Worm (Caenorhabditis elegans) whole organism, L2 larva: Measurements from ENCODE around the gene B0334.10.

Experiments
- R02D3.7 ChIP-seq: fragments of 150-350 bp; optimal IDR thresholded peaks from 2 replicates; lab custom pipeline; 2014; ENCODE audit warnings: missing biosample characterization, missing genetic modification characterization
- Y55F3AM.14 ChIP-seq: fragments of 200-800 bp; sonication (Bioruptor generic); optimal IDR thresholded peaks from 2 replicates; lab custom pipeline; 2018; ENCODE audit warnings: mild to moderate bottlenecking, missing genetic modification characterization, missing compliant biosample characterization
- alr-1 ChIP-seq: fragments of 150-350 bp; optimal IDR thresholded peaks from 2 replicates; lab custom pipeline; 2014; ENCODE audit warnings: missing biosample characterization, missing genetic modification characterization
- ama-1 ChIP-seq: fragments of 150-350 bp; optimal IDR thresholded peaks from 2 replicates; lab custom pipeline; 2018; ENCODE audit warnings: inconsistent platforms
- blmp-1 ChIP-seq: sonication (generic microtip); optimal IDR thresholded peaks from 2 replicates; lab custom pipeline; 2017; ENCODE audit warnings: missing genetic modification characterization, mild to moderate bottlenecking, missing compliant biosample characterization, antibody characterized with exemption, moderate library complexity; ENCODE audit not compliant: insufficient read depth
- ceh-82 ChIP-seq: fragments of 150-350 bp; optimal IDR thresholded peaks from 2 replicates; lab custom pipeline; 2014; ENCODE audit warnings: missing biosample characterization, missing genetic modification characterization
- crh-2 ChIP-seq: sonication (generic microtip); optimal IDR thresholded peaks from 2 replicates; lab custom pipeline; 2017; ENCODE audit warnings: missing biosample characterization, missing genetic modification characterization
- dmd-4 ChIP-seq: sonication (generic microtip); optimal IDR thresholded peaks from 2 replicates; lab custom pipeline; 2017; ENCODE audit warnings: missing biosample characterization, missing genetic modification characterization
- egl-27 ChIP-seq: sonication (generic microtip); optimal IDR thresholded peaks from 3 replicates; lab custom pipeline; 2017; ENCODE audit warnings: missing biosample characterization, missing genetic modification reagents, missing genetic modification characterization
- elt-1 ChIP-seq: fragments of 150-350 bp; optimal IDR thresholded peaks from 2 replicates; lab custom pipeline; 2014; ENCODE audit warnings: missing biosample characterization, missing genetic modification characterization
- elt-3 ChIP-seq: sonication (generic microtip); optimal IDR thresholded peaks from 2 replicates; lab custom pipeline; 2017; ENCODE audit warnings: missing biosample characterization, missing genetic modification characterization
- gmeb-1 ChIP-seq: fragments of 150-350 bp; optimal IDR thresholded peaks from 2 replicates; lab custom pipeline; 2014; ENCODE audit warnings: missing biosample characterization, missing genetic modification characterization
- lin-39 ChIP-seq: fragments of 150-350 bp; optimal IDR thresholded peaks from 2 replicates; lab custom pipeline; 2014; ENCODE audit warnings: missing biosample characterization, missing genetic modification reagents, missing genetic modification characterization
- lsy-2 ChIP-seq, 2 experiments: fragments of 150-350 bp in 1 of 2; sonication (generic microtip) in 1 of 2; optimal IDR thresholded peaks; 2 replicates each; lab custom pipeline; 2014 to 2017; ENCODE audit warnings: missing biosample characterization in 2 of 2, missing genetic modification characterization in 2 of 2
- mab-5 ChIP-seq: fragments of 150-350 bp; optimal IDR thresholded peaks from 2 replicates; lab custom pipeline; 2014; ENCODE audit warnings: missing biosample characterization, missing genetic modification characterization
- mdl-1 ChIP-seq, 2 experiments: fragments of 150-350 bp in 1 of 2; sonication (generic microtip) in 1 of 2; optimal IDR thresholded peaks; 2 replicates each; lab custom pipeline; 2017; ENCODE audit warnings: missing biosample characterization in 2 of 2, missing genetic modification characterization in 2 of 2
- nhr-10 ChIP-seq: sonication (generic microtip); optimal IDR thresholded peaks from 2 replicates; lab custom pipeline; 2017; ENCODE audit warnings: missing biosample characterization, missing genetic modification characterization
- nhr-11 ChIP-seq: fragments of 150-350 bp; optimal IDR thresholded peaks from 2 replicates; lab custom pipeline; 2014; ENCODE audit warnings: missing biosample characterization, missing genetic modification characterization
- nhr-12 ChIP-seq: fragments of 150-350 bp; optimal IDR thresholded peaks from 2 replicates; lab custom pipeline; 2014; ENCODE audit warnings: missing biosample characterization, missing genetic modification characterization
- nhr-21 ChIP-seq: fragments of 150-350 bp; optimal IDR thresholded peaks from 2 replicates; lab custom pipeline; 2014; ENCODE audit warnings: missing biosample characterization, missing genetic modification characterization
- nhr-23 ChIP-seq: fragments of 150-350 bp; optimal IDR thresholded peaks from 2 replicates; lab custom pipeline; 2014; ENCODE audit warnings: missing biosample characterization, missing genetic modification reagents, missing genetic modification characterization
- nhr-237 ChIP-seq: fragments of 150-350 bp; optimal IDR thresholded peaks from 2 replicates; lab custom pipeline; 2014; ENCODE audit warnings: missing biosample characterization, missing genetic modification characterization
- nhr-25 ChIP-seq: fragments of 150-350 bp; sonication (generic microtip); optimal IDR thresholded peaks from 3 replicates; lab custom pipeline; 2014; ENCODE audit warnings: missing biosample characterization, missing genetic modification characterization
- nhr-6 ChIP-seq: fragments of 150-350 bp; optimal IDR thresholded peaks from 2 replicates; lab custom pipeline; 2014; ENCODE audit warnings: missing biosample characterization, missing genetic modification characterization
- nhr-77 ChIP-seq: fragments of 150-350 bp; optimal IDR thresholded peaks from 2 replicates; lab custom pipeline; 2014; ENCODE audit warnings: missing biosample characterization, missing genetic modification characterization
- peb-1 ChIP-seq: fragments of 150-350 bp; optimal IDR thresholded peaks from 2 replicates; lab custom pipeline; 2014; ENCODE audit warnings: missing biosample characterization, missing genetic modification characterization
- sem-4 ChIP-seq: fragments of 150-350 bp; optimal IDR thresholded peaks from 2 replicates; lab custom pipeline; 2014; ENCODE audit warnings: missing biosample characterization, missing genetic modification reagents, missing genetic modification characterization
- skn-1 ChIP-seq: sonication (generic microtip); optimal IDR thresholded peaks from 2 replicates; lab custom pipeline; 2017; ENCODE audit warnings: missing biosample characterization, missing genetic modification characterization
- sma-9 ChIP-seq, 2 experiments: fragments of 150-350 bp in 1 of 2; sonication (generic microtip) in 1 of 2; optimal IDR thresholded peaks; 2 replicates each; lab custom pipeline; 2014 to 2016; ENCODE audit warnings: missing genetic modification characterization in 2 of 2, mild to moderate bottlenecking in 1 of 2, missing biosample characterization in 1 of 2, missing compliant biosample characterization in 1 of 2, missing genetic modification reagents in 1 of 2, moderate library complexity in 1 of 2
- snpc-4 ChIP-seq: fragments of 150-350 bp; optimal IDR thresholded peaks from 2 replicates; lab custom pipeline; 2014; ENCODE audit warnings: missing biosample characterization, missing genetic modification characterization
- unc-39 ChIP-seq: fragments of 150-350 bp; optimal IDR thresholded peaks from 2 replicates; lab custom pipeline; 2014; ENCODE audit warnings: missing biosample characterization, missing genetic modification characterization
- unc-55 ChIP-seq: fragments of 150-350 bp; sonication (generic microtip); optimal IDR thresholded peaks from 3 replicates; lab custom pipeline; 2014; ENCODE audit warnings: missing biosample characterization, missing genetic modification reagents, missing genetic modification characterization
- unc-62 ChIP-seq: fragments of 150-350 bp; optimal IDR thresholded peaks from 2 replicates; lab custom pipeline; 2014; ENCODE audit warnings: missing biosample characterization, missing genetic modification reagents, missing genetic modification characterization
- ztf-1 ChIP-seq: fragments of 200-800 bp; sonication (Bioruptor generic); conservative IDR thresholded peaks from 2 replicates; pipeline ENCODE4 v1.3.6; 2022; ENCODE audit warnings: missing genetic modification characterization, missing compliant biosample characterization
- ztf-4 ChIP-seq: fragments of 150-350 bp; optimal IDR thresholded peaks from 2 replicates; lab custom pipeline; 2014; ENCODE audit warnings: missing biosample characterization, missing genetic modification characterization

Gene B0334.10

DNA sequence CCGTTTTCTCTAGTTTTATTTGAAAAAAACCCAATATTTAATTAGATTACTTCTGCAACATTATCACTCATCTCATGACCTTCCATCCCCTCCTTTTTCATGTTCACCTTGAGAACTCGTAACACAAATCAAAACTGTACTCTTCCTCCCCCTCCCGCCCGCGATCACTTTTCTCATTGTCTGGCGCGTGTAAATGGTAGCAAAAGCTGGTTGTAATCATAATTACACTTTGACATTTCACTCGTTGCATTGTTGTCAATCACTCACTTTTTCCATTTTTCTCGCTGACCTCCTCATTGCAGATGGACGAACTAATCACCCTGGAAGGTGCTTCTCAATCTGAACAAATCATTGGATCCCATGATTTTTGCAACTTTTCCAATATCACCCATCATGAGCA is 7.9 kb upstream of the B0334.10 start, which contains the start of gene npr-41:
npr-41 (plus strand) TSS at position 301 of the 400 bp plus-strand sequence.
- TF ChIP-seq nhr-21 (tag; lab: Kevin White, UChicago) (no peak), nhr-237 (tag; lab: Kevin White, UChicago) (no peak), snpc-4 (tag; lab: Kevin White, UChicago) (no peak), peb-1 (tag; lab: Kevin White, UChicago) (no peak), nhr-10 (tag; lab: Kevin White, UChicago) (no peak), lin-39 (tag; lab: Kevin White, UChicago) (no peak), skn-1 (tag; lab: Kevin White, UChicago) (no peak), unc-39 (tag; lab: Kevin White, UChicago) (no peak), gmeb-1 (no peak), sem-4 (no peak), ztf-4 (tag; lab: Kevin White, UChicago) (no peak), unc-55 (GFP tag; lab: Kevin White, UChicago) (no peak), ama-1 (lab: Kevin White, UChicago) (no peak), dmd-4 (tag; lab: Kevin White, UChicago) (no peak), nhr-12 (tag; lab: Kevin White, UChicago) (no peak), elt-1 (tag; lab: Kevin White, UChicago) (no peak)

DNA sequence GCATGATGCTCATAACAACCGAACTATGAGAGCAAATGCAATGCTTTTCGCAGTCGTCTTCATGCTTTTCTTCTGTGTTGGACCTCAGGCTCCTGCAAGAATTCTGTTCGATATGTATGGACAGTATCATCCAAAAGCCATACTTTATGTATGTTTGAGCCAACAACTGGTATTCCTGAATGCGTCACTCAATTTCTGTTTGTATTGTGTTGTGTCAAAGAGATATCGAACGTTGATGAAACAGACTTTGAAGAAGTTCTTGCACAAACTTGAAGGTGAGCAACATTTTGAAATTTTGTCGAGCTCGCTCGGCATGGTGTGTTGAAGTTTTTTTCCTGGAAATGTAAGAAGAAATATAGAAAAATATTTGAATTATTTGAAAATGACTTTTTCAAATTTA is 5.4 kb upstream of the B0334.10 start:
- TF ChIP-seq mdl-1 (tag; optimal IDR thresholded peaks at IDR 0.05; lab: Kevin White, UChicago), result no peak

DNA sequence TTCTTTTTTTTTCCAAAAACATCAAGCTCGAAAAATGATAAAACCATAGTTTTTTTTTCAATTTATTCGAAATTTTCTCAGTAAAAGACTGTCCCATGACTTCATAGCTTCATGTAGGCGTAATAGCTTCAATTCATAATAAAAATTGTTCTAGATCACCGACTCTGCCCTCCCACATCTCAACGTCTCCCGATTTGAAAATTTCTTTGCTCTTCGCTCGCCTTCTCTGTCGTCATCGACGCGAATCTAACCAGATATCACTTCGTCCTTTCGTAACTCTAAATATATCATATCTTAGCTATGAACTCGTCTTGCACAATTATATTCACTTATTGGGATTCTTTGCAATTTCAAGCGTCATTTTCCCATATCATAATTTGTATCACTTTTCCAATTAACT is 3.5 kb upstream of the B0334.10 start, which contains the start of gene srh-44:
srh-44 (plus strand) TSS at position 301 of the 400 bp plus-strand sequence.
- no peak for TF ChIP-seq egl-27 (tag; lab: Kevin White, UChicago)
- no peak for TF ChIP-seq lin-39 (tag; lab: Kevin White, UChicago)
- no peak for TF ChIP-seq ceh-82 (tag; lab: Kevin White, UChicago)
- no peak for TF ChIP-seq nhr-23 (tag; lab: Kevin White, UChicago)
- TF ChIP-seq unc-55 (GFP tag; lab: Kevin White, UChicago), result no peak
- no peak for TF ChIP-seq ztf-1 (GFP tag; lab: Robert Waterston, UW)
- no peak for TF ChIP-seq nhr-6 (tag; lab: Kevin White, UChicago)
- no peak for TF ChIP-seq elt-3 (tag; lab: Kevin White, UChicago)
- TF ChIP-seq nhr-11 (tag; lab: Kevin White, UChicago), result no peak
- no peak for TF ChIP-seq Y55F3AM.14

DNA sequence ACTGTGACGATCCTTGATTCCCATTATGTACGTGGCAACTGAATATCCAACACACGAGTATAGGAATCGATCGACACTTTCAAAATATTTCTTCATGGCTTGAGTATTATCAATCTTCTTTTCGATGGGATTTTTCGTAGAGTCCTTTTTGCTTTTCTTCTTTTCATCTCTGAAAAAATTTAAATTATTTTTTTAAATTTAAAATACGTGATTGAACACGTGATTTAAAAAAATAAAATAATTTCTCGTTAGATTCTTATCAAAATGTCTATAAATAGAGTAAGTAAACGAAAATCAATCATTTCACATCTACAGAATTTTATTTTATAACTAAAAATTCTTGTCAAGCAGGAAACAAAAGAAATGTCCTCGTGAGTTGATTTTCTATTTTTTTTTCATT is 3.0 kb downstream of the B0334.10 start, which contains the start of gene Y62F5A.10:
Y62F5A.10 (plus strand) TSS at position 301 of the 400 bp plus-strand sequence.
- TF ChIP-seq mab-5 (tag; lab: Kevin White, UChicago) (no peak), lsy-2 (tag; optimal IDR thresholded peaks at IDR 0.05; lab: Kevin White, UChicago) (no peak), ama-1 (lab: Kevin White, UChicago) (no peak), nhr-21 (tag; lab: Kevin White, UChicago) (no peak), lin-39 (tag; lab: Kevin White, UChicago) (no peak), sem-4 (no peak), gmeb-1 (no peak), ztf-4 (tag; lab: Kevin White, UChicago) (no peak), nhr-237 (tag; lab: Kevin White, UChicago) (no peak), unc-55 (GFP tag; lab: Kevin White, UChicago) (no peak), nhr-12 (tag; lab: Kevin White, UChicago) (no peak), ztf-1 (GFP tag; lab: Robert Waterston, UW) (no peak), dmd-4 (tag; lab: Kevin White, UChicago) (no peak)

DNA sequence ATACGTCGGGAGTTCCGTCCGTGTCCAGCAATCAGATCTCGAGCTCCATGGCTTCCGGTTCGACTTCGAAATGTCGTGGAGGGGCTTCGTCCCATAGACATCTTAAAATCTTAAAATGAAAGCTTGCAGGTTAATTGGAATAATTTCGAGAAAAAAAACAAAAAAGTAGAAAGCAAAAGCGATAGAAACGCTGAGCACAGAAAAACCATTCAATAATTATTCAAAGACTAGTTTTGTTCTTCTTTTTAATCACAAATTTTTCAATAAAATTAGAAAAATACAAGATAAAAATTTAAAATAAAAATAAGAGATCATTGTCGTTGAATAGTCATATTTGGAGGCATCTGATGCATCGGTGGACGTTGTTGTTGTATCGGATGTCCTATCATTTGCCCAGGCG is 8.7 kb downstream of the B0334.10 start, which contains the start of gene age-1:
age-1 (minus strand) TSS at position 101 of the 400 bp plus-strand sequence.
- no peak for TF ChIP-seq R02D3.7
- TF ChIP-seq nhr-6 (tag; lab: Kevin White, UChicago), result no peak
- TF ChIP-seq ama-1 (lab: Kevin White, UChicago), result no peak
- TF ChIP-seq crh-2 (tag; lab: Kevin White, UChicago), result no peak
- TF ChIP-seq elt-1 (tag; lab: Kevin White, UChicago), result no peak
- TF ChIP-seq nhr-77 (tag; lab: Kevin White, UChicago), result no peak
- no peak for TF ChIP-seq skn-1 (tag; lab: Kevin White, UChicago)
- no peak for TF ChIP-seq unc-62 (GFP tag; lab: Kevin White, UChicago)
- TF ChIP-seq alr-1 (tag; lab: Kevin White, UChicago), result no peak
- no peak for TF ChIP-seq sma-9 (GFP tag; optimal IDR thresholded peaks at IDR 0.05; lab: Kevin White, UChicago)
- TF ChIP-seq sma-9 (tag; optimal IDR thresholded peaks at IDR 0.05; lab: Kevin White, UChicago), result no peak
- no peak for TF ChIP-seq snpc-4 (tag; lab: Kevin White, UChicago)
- TF ChIP-seq peb-1 (tag; lab: Kevin White, UChicago), result no peak
- TF ChIP-seq blmp-1, result no peak
- no peak for TF ChIP-seq mab-5 (tag; lab: Kevin White, UChicago)
- TF ChIP-seq nhr-25, result no peak
- no peak for TF ChIP-seq gmeb-1
